Fruit fly (Drosophila melanogaster) S2 (cell line): ENCODE measurements around the gene CG16854.

ENCODE experiments used
- CG8478 ChIP-seq: fragments of >200 bp; optimal IDR thresholded peaks from 2 replicates; lab custom pipeline; 2018
- CTCF ChIP-seq, 2 experiments: fragments of >200 bp; optimal IDR thresholded peaks; 2 replicates each; lab custom pipeline; 2018

DNA sequence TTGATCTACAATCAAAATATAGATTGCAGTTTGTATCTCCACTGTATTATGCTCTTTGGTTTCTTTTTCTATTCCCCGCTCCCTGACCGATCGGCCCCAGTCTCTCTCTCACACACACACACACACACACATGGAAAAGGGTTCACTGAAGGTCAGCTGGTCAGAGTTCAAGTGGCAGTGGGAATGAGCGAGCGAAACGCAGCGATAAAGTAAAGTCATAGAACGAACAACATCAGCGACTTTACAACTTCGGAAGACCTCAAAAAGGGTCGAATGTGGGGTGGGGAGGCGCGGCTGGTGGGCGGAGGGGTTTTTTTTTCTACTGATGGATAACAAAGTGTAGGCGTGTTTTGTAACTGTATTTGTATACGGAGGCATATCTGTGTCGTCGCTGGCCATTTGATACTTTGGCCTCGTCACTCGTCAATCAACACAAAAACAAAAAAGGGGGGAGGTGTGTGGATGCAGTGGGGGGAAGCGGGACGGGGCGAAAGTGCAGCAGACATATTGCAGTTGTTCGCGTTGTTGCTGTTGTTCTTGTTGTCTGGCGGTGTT lies 28.3 kb upstream of the CG16854 start:
- TF ChIP-seq CTCF (optimal IDR thresholded peaks at IDR 0.05; lab: Kevin White, UChicago) = no peak
- TF ChIP-seq CG8478 (lab: Kevin White, UChicago) = no peak
